Worm (Caenorhabditis elegans): ENCODE data around the gene ugt-36.

ce11 chrV:7184549-7184948, 17.7 kb downstream of the ugt-36 start, which contains the start of gene pitr-5:
- TF ChIP-seq hmg-4 (GFP tag; optimal IDR thresholded peaks at IDR 0.05) (no peak), ama-1 (optimal IDR thresholded peaks at IDR 0.05) (no peak), F13C5.2 (tag; optimal IDR thresholded peaks at IDR 0.05) (no peak), scrt-1 (GFP tag; IDR thresholded peaks at IDR 0.05) (no peak), flt-1 (GFP tag; IDR thresholded peaks at IDR 0.05) (no peak), tbx-37 (GFP tag; conservative IDR thresholded peaks at IDR 0.05) (no peak), B0310.2 (tag; optimal IDR thresholded peaks at IDR 0.05) (no peak), pes-1 (GFP tag; IDR thresholded peaks at IDR 0.05) (no peak), hmbx-1 (tag; optimal IDR thresholded peaks at IDR 0.05) (no peak), tra-4 (tag; optimal IDR thresholded peaks at IDR 0.05) (no peak), tbx-11 (GFP tag; IDR thresholded peaks at IDR 0.05) (no peak), ets-7 (tag; optimal IDR thresholded peaks at IDR 0.05) (no peak), hnd-1 (tag; optimal IDR thresholded peaks at IDR 0.05) (no peak)
